Worm (Caenorhabditis elegans) whole organism, L1 larva: ENCODE results near the gene nhr-149.

Experiments used
- aly-2 ChIP-seq: fragments of 150-350 bp; optimal IDR thresholded peaks from 2 replicates; lab custom pipeline; 2014; ENCODE audit warnings: missing biosample characterization, missing genetic modification characterization
- ceh-63 ChIP-seq: fragments of 200-800 bp; sonication (Bioruptor generic); optimal IDR thresholded peaks from 2 replicates; lab custom pipeline; 2018; ENCODE audit warnings: mild to moderate bottlenecking, missing genetic modification characterization, missing compliant biosample characterization
- ceh-88 ChIP-seq: fragments of 200-800 bp; sonication (Bioruptor generic); IDR thresholded peaks from 2 replicates; pipeline ENCODE4 v1.3.6; 2022; ENCODE audit warnings: missing genetic modification characterization, missing compliant biosample characterization
- lin-39 ChIP-seq: fragments of 150-350 bp; optimal IDR thresholded peaks from 2 replicates; lab custom pipeline; 2014; ENCODE audit warnings: missing biosample characterization, missing genetic modification reagents, missing genetic modification characterization
- lsy-2 ChIP-seq, 2 experiments: fragments of 150-350 bp; optimal IDR thresholded peaks; 2 replicates each; lab custom pipeline; 2014; ENCODE audit warnings: missing biosample characterization in 2 of 2, missing genetic modification characterization in 2 of 2
- pqm-1 ChIP-seq: sonication (generic microtip); optimal IDR thresholded peaks from 3 replicates; lab custom pipeline; 2017; ENCODE audit warnings: missing biosample characterization, missing genetic modification characterization
- unc-130 ChIP-seq: fragments of 150-350 bp; optimal IDR thresholded peaks from 2 replicates; lab custom pipeline; 2017; ENCODE audit warnings: missing biosample characterization, missing genetic modification characterization, inconsistent platforms

DNA sequence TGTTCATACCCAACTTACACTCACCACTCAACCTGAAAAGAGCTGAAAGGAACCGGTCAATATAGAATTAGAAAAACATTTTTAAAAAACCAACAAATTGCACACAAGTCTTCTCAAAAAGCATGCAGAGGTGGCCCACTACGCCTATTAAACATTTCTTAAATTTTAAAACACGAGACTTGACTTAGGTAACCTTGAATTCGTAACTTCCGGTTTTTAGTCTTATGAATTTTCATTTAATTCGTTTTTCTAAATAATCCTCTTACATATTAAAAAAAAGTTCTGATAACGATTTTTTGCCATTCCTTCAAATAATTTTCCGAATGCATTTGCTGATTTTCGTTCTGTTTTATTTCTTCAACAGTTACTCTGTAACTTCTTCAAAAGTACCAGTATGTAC, 21.3 kb downstream of the nhr-149 start, which contains the start of gene clec-7:
- no peak for TF ChIP-seq lin-39 (tag; lab: Kevin White, UChicago)
- no peak for TF ChIP-seq unc-130 (tag; lab: Kevin White, UChicago)
- no peak for TF ChIP-seq aly-2 (tag; lab: Kevin White, UChicago)
- no peak for TF ChIP-seq lsy-2 (tag; optimal IDR thresholded peaks at IDR 0.05; lab: Kevin White, UChicago)
- TF ChIP-seq ceh-63: no peak
- no peak for TF ChIP-seq pqm-1 (tag; lab: Kevin White, UChicago)
- no peak for TF ChIP-seq ceh-88 (GFP tag; lab: Robert Waterston, UW)
